Worm (Caenorhabditis elegans) whole organism, L4 larva: ENCODE measurements around the gene dpr-1.

Source experiments
- aly-2 ChIP-seq: sonication (generic microtip); optimal IDR thresholded peaks from 2 replicates; lab custom pipeline; 2018; ENCODE audit warnings: missing biosample characterization, missing genetic modification characterization
- ama-1 ChIP-seq: fragments of 150-350 bp; optimal IDR thresholded peaks from 2 replicates; lab custom pipeline; 2014; ENCODE audit warnings: inconsistent platforms, mixed read lengths
- ceh-28 ChIP-seq: fragments of 150-350 bp; optimal IDR thresholded peaks from 2 replicates; lab custom pipeline; 2014; ENCODE audit warnings: missing biosample characterization, missing genetic modification reagents, missing genetic modification characterization
- ces-1 ChIP-seq: fragments of 150-350 bp; sonication (generic microtip); optimal IDR thresholded peaks from 4 replicates; lab custom pipeline; 2014; ENCODE audit warnings: missing biosample characterization, missing genetic modification reagents, missing genetic modification characterization
- daf-19 ChIP-seq: fragments of 200-800 bp; sonication (Bioruptor generic); conservative IDR thresholded peaks from 2 replicates; pipeline ENCODE4 v1.3.6; 2022; ENCODE audit warnings: missing genetic modification characterization, missing compliant biosample characterization
- daf-8 ChIP-seq: fragments of 200-800 bp; sonication (Bioruptor generic); IDR thresholded peaks from 2 replicates; pipeline ENCODE4 v1.3.6; 2022; ENCODE audit warnings: missing genetic modification characterization, missing compliant biosample characterization
- dpl-1 ChIP-seq: fragments of 150-350 bp; optimal IDR thresholded peaks from 2 replicates; lab custom pipeline; 2014; ENCODE audit warnings: missing biosample characterization, missing genetic modification reagents, missing genetic modification characterization
- fos-1 ChIP-seq: fragments of 150-350 bp; optimal IDR thresholded peaks from 2 replicates; lab custom pipeline; 2014; ENCODE audit warnings: missing biosample characterization, missing genetic modification characterization
- mep-1 ChIP-seq: fragments of 150-350 bp; sonication (generic microtip); optimal IDR thresholded peaks from 3 replicates; lab custom pipeline; 2014; ENCODE audit warnings: missing biosample characterization, missing genetic modification characterization
- mxl-3 ChIP-seq: fragments of 200-800 bp; sonication (Bioruptor generic); optimal IDR thresholded peaks from 2 replicates; lab custom pipeline; 2018; ENCODE audit warnings: mild to moderate bottlenecking, missing genetic modification characterization, missing compliant biosample characterization
- nhr-237 ChIP-seq: sonication (generic microtip); optimal IDR thresholded peaks from 2 replicates; lab custom pipeline; 2017; ENCODE audit warnings: missing biosample characterization, missing genetic modification characterization
- zag-1 ChIP-seq: fragments of 150-350 bp; optimal IDR thresholded peaks from 2 replicates; lab custom pipeline; 2014; ENCODE audit warnings: missing biosample characterization, missing genetic modification characterization
- zfp-2 ChIP-seq: sonication (generic microtip); optimal IDR thresholded peaks from 2 replicates; lab custom pipeline; 2016; ENCODE audit warnings: mild to moderate bottlenecking, missing genetic modification characterization, missing compliant biosample characterization
- ztf-11 ChIP-seq: fragments of 150-350 bp; optimal IDR thresholded peaks from 2 replicates; lab custom pipeline; 2014; ENCODE audit warnings: missing biosample characterization, missing genetic modification characterization

DNA sequence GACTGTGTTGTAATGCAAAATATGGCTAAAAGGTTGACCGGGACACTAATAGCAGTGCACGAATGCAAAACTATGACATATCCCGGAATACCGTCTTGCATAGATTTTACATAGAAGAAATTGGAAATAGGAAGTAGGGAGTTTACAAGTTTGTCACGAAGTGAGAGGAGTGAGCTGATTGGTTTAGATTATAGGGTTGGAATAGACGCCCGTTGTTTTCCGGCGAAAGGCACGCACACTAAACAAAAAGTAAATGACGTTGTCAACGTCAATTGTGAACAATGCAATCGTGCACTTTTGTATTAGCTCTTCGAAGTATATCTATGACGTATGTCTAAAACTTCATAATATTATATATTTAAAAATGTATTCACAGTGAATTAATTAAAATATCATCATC, 18.9 kb upstream of the dpr-1 start, which contains the start of gene srh-24:
- no peak for TF ChIP-seq zag-1
- TF ChIP-seq mep-1 (tag; lab: Kevin White, UChicago), result no peak
- TF ChIP-seq daf-8, result no peak
- TF ChIP-seq daf-19 (GFP tag; lab: Robert Waterston, UW), result no peak
- TF ChIP-seq ztf-11 (tag; lab: Kevin White, UChicago), result no peak
- TF ChIP-seq dpl-1 (GFP tag; lab: Kevin White, UChicago), result no peak
- TF ChIP-seq ces-1 (GFP tag; lab: Kevin White, UChicago), result no peak
- TF ChIP-seq fos-1, result no peak
- TF ChIP-seq ama-1 (lab: Kevin White, UChicago), result no peak
- no peak for TF ChIP-seq zfp-2 (tag; lab: Kevin White, UChicago)
- TF ChIP-seq aly-2 (tag; lab: Kevin White, UChicago), result no peak
- no peak for TF ChIP-seq mxl-3
- TF ChIP-seq ceh-28, result no peak
- no peak for TF ChIP-seq nhr-237 (tag; lab: Kevin White, UChicago)
